Worm (Caenorhabditis elegans): ENCODE data around the gene clec-35.
A peak's percentile ranks its signal among the peaks of the same experiment; 100 is the strongest.

Gene clec-35

DNA sequence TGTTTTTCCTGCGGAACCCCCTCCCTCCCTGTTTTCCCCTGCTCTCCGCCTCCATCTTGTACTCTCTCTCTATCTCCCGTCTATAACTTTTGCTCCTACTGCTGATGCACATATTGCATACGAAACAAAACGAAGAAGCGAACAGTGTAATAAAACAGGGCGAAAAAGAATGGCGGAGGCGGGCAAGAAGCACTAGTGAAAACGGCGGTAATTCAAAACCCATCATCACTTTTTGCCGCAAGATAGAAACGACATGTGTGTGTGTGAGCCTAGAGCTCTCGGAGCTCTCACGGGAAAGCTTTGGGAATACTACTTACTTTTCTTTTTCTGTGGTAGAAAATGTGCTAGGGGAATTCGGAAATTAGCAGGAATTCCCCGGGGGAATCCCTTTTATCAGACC is 17.8 kb downstream of the clec-35 start:
- no peak for TF ChIP-seq ztf-16 (tag; optimal IDR thresholded peaks at IDR 0.05)
- peak; percentile 56 for TF ChIP-seq ceh-34 (tag; optimal IDR thresholded peaks at IDR 0.05)
- TF ChIP-seq ceh-18 (tag; optimal IDR thresholded peaks at IDR 0.05), result peak; percentile 7

DNA sequence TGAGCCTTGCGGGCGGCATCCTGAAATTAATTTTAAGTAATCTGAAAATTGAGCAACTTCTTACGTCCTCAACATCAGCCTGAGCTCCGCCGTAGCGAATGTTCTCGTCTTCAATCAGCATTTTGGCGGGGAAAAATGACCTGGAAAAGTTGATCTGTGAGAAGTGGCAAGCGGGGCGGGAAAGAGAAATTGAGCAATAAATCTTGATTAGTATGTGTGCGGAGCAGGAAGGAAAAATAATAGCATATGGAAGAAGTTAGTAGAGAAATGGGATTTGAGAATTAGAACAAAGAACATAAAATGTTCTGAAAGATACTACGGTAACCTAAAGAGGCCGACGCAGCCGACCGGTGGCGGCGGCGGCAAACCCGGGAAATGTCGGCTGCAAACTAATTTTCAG is 18.9 kb downstream of the clec-35 start, which contains the start of gene tni-3:
TSS of gene tni-3 (minus strand) at position 140 of the 400 bp plus-strand sequence.
- TF ChIP-seq tbx-2 (tag; optimal IDR thresholded peaks at IDR 0.05), result no peak
- TF ChIP-seq dmd-4 (tag; optimal IDR thresholded peaks at IDR 0.05; ENCODE audit: borderline replicate concordance), result no peak
- no peak for TF ChIP-seq unc-42 (tag; optimal IDR thresholded peaks at IDR 0.05)
- no peak for TF ChIP-seq npax-4 (tag; optimal IDR thresholded peaks at IDR 0.05)
- no peak for TF ChIP-seq ztf-16 (tag; optimal IDR thresholded peaks at IDR 0.05)
- no peak for TF ChIP-seq hlh-30 (tag; optimal IDR thresholded peaks at IDR 0.05; ENCODE audit: insufficient read depth)
- no peak for TF ChIP-seq hlh-6 (tag; optimal IDR thresholded peaks at IDR 0.05)
- no peak for TF ChIP-seq ceh-6 (GFP tag; optimal IDR thresholded peaks at IDR 0.05)

DNA sequence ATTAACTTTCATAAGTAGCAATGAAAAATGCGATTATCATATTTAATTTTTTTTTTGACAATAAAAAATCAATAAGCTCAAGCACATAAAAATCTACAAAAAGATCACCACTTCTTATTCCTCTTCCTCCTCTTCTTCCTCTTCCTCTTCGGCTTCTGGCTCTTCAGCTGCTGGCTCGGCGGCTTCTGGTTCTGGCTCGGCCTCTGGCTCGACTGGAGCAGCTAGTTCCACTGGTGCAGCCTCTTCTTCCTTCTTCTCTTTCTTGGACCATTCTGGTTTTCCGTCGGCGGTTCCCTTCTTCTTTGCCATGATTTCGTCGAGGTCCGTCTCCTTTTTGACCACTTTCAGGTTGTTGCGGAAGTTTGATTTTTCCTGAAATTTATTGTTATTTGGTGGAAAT is 20.2 kb downstream of the clec-35 start:
- TF ChIP-seq fax-1 (tag; optimal IDR thresholded peaks at IDR 0.05) (no peak), ceh-14 (tag; optimal IDR thresholded peaks at IDR 0.05) (no peak), unc-42 (tag; optimal IDR thresholded peaks at IDR 0.05) (no peak), ttx-3 (tag; optimal IDR thresholded peaks at IDR 0.05) (no peak), sdc-2 (tag; optimal IDR thresholded peaks at IDR 0.05) (no peak), nhr-11 (tag; optimal IDR thresholded peaks at IDR 0.05) (no peak), dve-1 (tag; optimal IDR thresholded peaks at IDR 0.05) (no peak), rnt-1 (tag; optimal IDR thresholded peaks at IDR 0.05) (no peak), nfya-1 (tag; optimal IDR thresholded peaks at IDR 0.05) (no peak), ceh-9 (tag; optimal IDR thresholded peaks at IDR 0.05) (no peak)

DNA sequence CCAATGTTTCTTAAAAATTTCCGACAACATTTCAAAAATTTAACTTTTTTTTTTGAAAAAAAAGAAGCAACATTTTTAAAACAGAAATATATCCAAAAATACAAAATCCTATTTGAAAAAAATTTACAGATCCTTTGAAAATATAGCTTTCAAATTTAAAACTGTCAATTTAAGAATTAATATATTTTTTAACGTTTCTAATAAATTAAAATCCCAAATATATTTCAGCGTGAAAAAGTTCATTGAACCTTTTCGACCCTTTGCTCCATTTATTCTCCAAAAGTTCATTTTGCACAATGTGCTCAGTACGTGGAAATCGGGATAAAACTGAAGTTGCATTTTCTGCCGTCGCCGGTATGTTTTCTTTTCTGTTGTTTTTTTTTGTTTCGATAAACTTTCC is 21.0 kb downstream of the clec-35 start, which contains the start of gene phy-3:
TSS of gene phy-3 (plus strand) at position 301 of the 400 bp plus-strand sequence.
- TF ChIP-seq ceh-9 (tag; optimal IDR thresholded peaks at IDR 0.05), result no peak
- TF ChIP-seq che-1 (tag; optimal IDR thresholded peaks at IDR 0.05), result no peak
- TF ChIP-seq hlh-13 (GFP tag; optimal IDR thresholded peaks at IDR 0.05), result no peak
- no peak for TF ChIP-seq ztf-16 (tag; optimal IDR thresholded peaks at IDR 0.05)
- TF ChIP-seq fkh-10 (GFP tag; optimal IDR thresholded peaks at IDR 0.05), result no peak
- TF ChIP-seq ceh-24 (tag; optimal IDR thresholded peaks at IDR 0.05), result no peak
- TF ChIP-seq odd-2 (tag; optimal IDR thresholded peaks at IDR 0.05), result no peak
- no peak for TF ChIP-seq hlh-6 (tag; optimal IDR thresholded peaks at IDR 0.05)
- no peak for TF ChIP-seq elt-4 (tag; optimal IDR thresholded peaks at IDR 0.05)
- TF ChIP-seq pqm-1 (tag; optimal IDR thresholded peaks at IDR 0.05), result no peak
- no peak for TF ChIP-seq pat-9 (tag; optimal IDR thresholded peaks at IDR 0.05)
- TF ChIP-seq ceh-22 (tag; optimal IDR thresholded peaks at IDR 0.05), result no peak
- TF ChIP-seq C38D4.7 (GFP tag; optimal IDR thresholded peaks at IDR 0.05), result no peak
- TF ChIP-seq gmeb-2 (tag; optimal IDR thresholded peaks at IDR 0.05), result no peak
- no peak for TF ChIP-seq unc-86 (tag; optimal IDR thresholded peaks at IDR 0.05)
- no peak for TF ChIP-seq ceh-2 (tag; optimal IDR thresholded peaks at IDR 0.05)

DNA sequence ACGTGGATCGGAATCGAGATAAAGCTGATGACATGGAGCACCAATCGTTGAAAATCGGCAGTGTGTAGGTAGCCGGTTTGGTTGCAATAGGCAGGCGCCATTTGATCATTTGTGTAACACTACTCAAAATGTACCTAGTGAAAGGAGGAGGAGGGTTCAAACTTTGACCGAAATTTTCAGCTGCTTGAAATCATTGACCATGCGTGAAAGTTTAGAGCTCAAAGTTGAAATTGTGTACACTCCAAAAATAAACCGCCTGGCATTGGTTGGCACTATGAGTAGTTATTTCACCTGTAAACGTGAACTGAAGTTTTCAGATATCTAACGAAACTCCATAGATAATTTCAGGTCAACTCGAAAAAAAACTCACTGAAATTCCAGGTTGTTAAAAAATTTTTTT is 21.9 kb downstream of the clec-35 start, which contains the start of gene srh-215:
TSS of gene srh-215 (minus strand) at position 101 of the 400 bp plus-strand sequence.
- TF ChIP-seq ceh-2 (tag; optimal IDR thresholded peaks at IDR 0.05) (no peak), unc-55 (GFP tag; optimal IDR thresholded peaks at IDR 0.05) (no peak), ceh-24 (tag; optimal IDR thresholded peaks at IDR 0.05) (no peak), rnt-1 (tag; optimal IDR thresholded peaks at IDR 0.05) (no peak), F13H6.1 (tag; optimal IDR thresholded peaks at IDR 0.05) (no peak), ceh-34 (tag; optimal IDR thresholded peaks at IDR 0.05) (no peak), sox-2 (GFP tag; IDR thresholded peaks at IDR 0.05) (no peak), gmeb-2 (tag; optimal IDR thresholded peaks at IDR 0.05) (no peak), odd-2 (tag; optimal IDR thresholded peaks at IDR 0.05) (no peak), ceh-45 (GFP tag; IDR thresholded peaks at IDR 0.05) (no peak)
